Worm (Caenorhabditis elegans) whole organism, L1 larva: ENCODE measurements around the gene Y110A2AL.3.

ENCODE experiments used
- C34B4.2 ChIP-seq: sonication (generic microtip); optimal IDR thresholded peaks from 2 replicates; lab custom pipeline; 2017; ENCODE audit warnings: mild to moderate bottlenecking, missing genetic modification characterization, missing compliant biosample characterization
- aha-1 ChIP-seq: fragments of 150-350 bp; optimal IDR thresholded peaks from 2 replicates; lab custom pipeline; 2014; ENCODE audit warnings: missing biosample characterization, missing genetic modification characterization
- aly-2 ChIP-seq: fragments of 150-350 bp; optimal IDR thresholded peaks from 2 replicates; lab custom pipeline; 2014; ENCODE audit warnings: missing biosample characterization, missing genetic modification characterization
- ceh-8 ChIP-seq: fragments of 200-800 bp; sonication (Bioruptor generic); optimal IDR thresholded peaks from 2 replicates; lab custom pipeline; 2018; ENCODE audit warnings: mild to moderate bottlenecking, missing genetic modification characterization, moderate library complexity, missing compliant biosample characterization
- ceh-88 ChIP-seq: fragments of 200-800 bp; sonication (Bioruptor generic); IDR thresholded peaks from 2 replicates; pipeline ENCODE4 v1.3.6; 2022; ENCODE audit warnings: missing genetic modification characterization, missing compliant biosample characterization
- ces-1 ChIP-seq: fragments of 150-350 bp; optimal IDR thresholded peaks from 2 replicates; lab custom pipeline; 2014; ENCODE audit warnings: missing biosample characterization, missing genetic modification reagents, missing genetic modification characterization
- dpl-1 ChIP-seq, 3 experiments: fragments of 150-350 bp in 2 of 3; sonication (generic microtip) in 1 of 3; optimal IDR thresholded peaks; 2 replicates each; lab custom pipeline; 2014 to 2017; ENCODE audit warnings: missing biosample characterization in 3 of 3, missing genetic modification characterization in 3 of 3, missing genetic modification reagents in 3 of 3
- efl-1 ChIP-seq, 4 experiments: fragments of 150-350 bp; optimal IDR thresholded peaks in 3 of 4; peaks in 1 of 4; 1 replicate in 1 of 4; 2 replicates in 3 of 4; lab custom pipeline; 2014; ENCODE audit warnings: missing biosample characterization in 2 of 4, missing genetic modification characterization in 2 of 4, missing genetic modification reagents in 2 of 4
- elt-3 ChIP-seq, 6 experiments: fragments of 150-350 bp in 1 of 6; sonication (generic microtip); optimal IDR thresholded peaks; 2 replicates each; lab custom pipeline; 2017 to 2018; ENCODE audit warnings: missing biosample characterization in 6 of 6, missing genetic modification characterization in 6 of 6, inconsistent platforms in 1 of 6
- ets-5 ChIP-seq: fragments of 200-800 bp; sonication (Bioruptor generic); IDR thresholded peaks from 2 replicates; pipeline ENCODE4 v1.3.6; 2022; ENCODE audit warnings: missing genetic modification characterization, missing compliant biosample characterization
- fkh-8 ChIP-seq: sonication (generic microtip); optimal IDR thresholded peaks from 2 replicates; lab custom pipeline; 2016; ENCODE audit warnings: mild to moderate bottlenecking, missing genetic modification characterization, missing compliant biosample characterization
- isw-1 ChIP-seq: fragments of 200-800 bp; sonication (Bioruptor generic); IDR thresholded peaks from 2 replicates; pipeline ENCODE4 v1.3.6; 2022; ENCODE audit warnings: missing genetic modification characterization, missing compliant biosample characterization
- jun-1 ChIP-seq: fragments of 150-350 bp; optimal IDR thresholded peaks from 2 replicates; lab custom pipeline; 2014; ENCODE audit warnings: missing biosample characterization, missing genetic modification reagents, missing genetic modification characterization
- lin-13 ChIP-seq: fragments of 150-350 bp; optimal IDR thresholded peaks from 2 replicates; lab custom pipeline; 2014; ENCODE audit warnings: missing biosample characterization, missing genetic modification reagents, missing genetic modification characterization
- lin-39 ChIP-seq: fragments of 150-350 bp; optimal IDR thresholded peaks from 2 replicates; lab custom pipeline; 2014; ENCODE audit warnings: missing biosample characterization, missing genetic modification reagents, missing genetic modification characterization
- mep-1 ChIP-seq: fragments of 150-350 bp; optimal IDR thresholded peaks from 2 replicates; lab custom pipeline; 2014; ENCODE audit warnings: missing biosample characterization, missing genetic modification characterization
- nhr-12 ChIP-seq: sonication (generic microtip); optimal IDR thresholded peaks from 2 replicates; lab custom pipeline; 2017; ENCODE audit warnings: missing biosample characterization, missing genetic modification characterization
- nhr-19 ChIP-seq: fragments of 200-800 bp; sonication (Bioruptor generic); conservative IDR thresholded peaks from 2 replicates; pipeline ENCODE4 v1.3.6; 2022; ENCODE audit warnings: missing genetic modification characterization, missing compliant biosample characterization
- nhr-20 ChIP-seq: sonication (generic microtip); optimal IDR thresholded peaks from 2 replicates; lab custom pipeline; 2016; ENCODE audit warnings: mild to moderate bottlenecking, missing genetic modification characterization, missing compliant biosample characterization
- nhr-76 ChIP-seq: sonication (generic microtip); optimal IDR thresholded peaks from 2 replicates; lab custom pipeline; 2017; ENCODE audit warnings: missing biosample characterization, missing genetic modification characterization
- nhr-84 ChIP-seq: sonication (generic microtip); optimal IDR thresholded peaks from 2 replicates; lab custom pipeline; 2017; ENCODE audit warnings: missing biosample characterization, missing genetic modification characterization
- nhr-85 ChIP-seq: sonication (generic microtip); peaks from one replicate; lab custom pipeline; 2016; ENCODE audit warnings: missing genetic modification characterization, inconsistent platforms, missing compliant biosample characterization
- nhr-90 ChIP-seq: sonication (generic microtip); optimal IDR thresholded peaks from 2 replicates; lab custom pipeline; 2016; ENCODE audit warnings: mild to moderate bottlenecking, missing genetic modification characterization, missing compliant biosample characterization; ENCODE audit not compliant: poor library complexity
- pqm-1 ChIP-seq: sonication (generic microtip); optimal IDR thresholded peaks from 3 replicates; lab custom pipeline; 2017; ENCODE audit warnings: missing biosample characterization, missing genetic modification characterization
- swsn-7 ChIP-seq: sonication (generic microtip); optimal IDR thresholded peaks from 2 replicates; lab custom pipeline; 2016; ENCODE audit warnings: missing genetic modification characterization, missing compliant biosample characterization
- unc-130 ChIP-seq: fragments of 150-350 bp; optimal IDR thresholded peaks from 2 replicates; lab custom pipeline; 2017; ENCODE audit warnings: missing biosample characterization, missing genetic modification characterization, inconsistent platforms
- vab-15 ChIP-seq: sonication (generic microtip); optimal IDR thresholded peaks from 2 replicates; lab custom pipeline; 2017; ENCODE audit warnings: missing genotype, mild to moderate bottlenecking, missing genetic modification characterization, missing compliant biosample characterization
- zag-1 ChIP-seq: fragments of 150-350 bp; optimal IDR thresholded peaks from 2 replicates; lab custom pipeline; 2014; ENCODE audit warnings: missing biosample characterization, missing genetic modification characterization
- zip-4 ChIP-seq: fragments of 200-800 bp; sonication (Bioruptor generic); optimal IDR thresholded peaks from 2 replicates; lab custom pipeline; 2018; ENCODE audit warnings: mild to moderate bottlenecking, missing genetic modification characterization, moderate library complexity, missing compliant biosample characterization
- ztf-4 ChIP-seq: fragments of 150-350 bp; optimal IDR thresholded peaks from 2 replicates; lab custom pipeline; 2014; ENCODE audit warnings: missing biosample characterization, missing genetic modification characterization

Gene Y110A2AL.3

DNA sequence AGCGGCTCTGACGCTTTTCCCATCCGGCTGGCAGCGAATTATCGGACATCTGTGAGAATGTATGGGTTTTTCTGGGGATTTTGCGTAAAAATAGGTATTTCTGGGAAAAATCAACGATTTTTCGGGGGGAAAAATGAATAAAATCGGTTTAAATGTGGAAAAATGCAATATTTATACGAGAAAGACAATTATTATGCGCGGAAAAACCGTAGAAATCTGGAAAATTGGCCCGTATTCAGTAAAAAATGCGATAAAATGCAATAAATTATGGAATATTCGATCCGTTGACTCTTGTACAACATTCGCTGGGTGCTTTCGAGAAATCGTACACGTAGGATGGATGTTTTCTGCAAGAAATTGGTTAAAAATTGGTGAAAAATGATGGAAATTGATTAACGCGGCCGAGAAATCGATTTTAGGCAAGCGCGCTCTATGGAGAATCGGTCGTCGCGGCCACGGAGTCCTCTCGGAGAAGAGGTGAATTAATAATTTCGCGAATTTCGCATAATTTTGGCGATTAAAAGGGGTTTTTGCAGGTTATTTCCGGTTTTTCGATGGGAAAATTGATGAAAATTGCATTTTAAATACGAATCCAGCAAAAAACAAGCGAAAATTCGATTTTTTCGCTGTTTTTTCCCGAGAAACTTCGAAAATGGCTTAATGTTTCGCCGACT is 22.2 kb downstream of the Y110A2AL.3 start, which contains the start of gene pinn-1 (continued):
- TF ChIP-seq nhr-19 (GFP tag; lab: Robert Waterston, UW) (peak; percentile 92), nhr-90 (tag; lab: Kevin White, UChicago) (peak; percentile 98), zip-4 (GFP tag; lab: Kevin White, UChicago) (peak; percentile 85), elt-3 (tag; optimal IDR thresholded peaks at IDR 0.05; lab: Kevin White, UChicago) (peak in 2 of 6 experiments; percentile 74 to 76), aha-1 (tag; lab: Kevin White, UChicago) (no peak)

DNA sequence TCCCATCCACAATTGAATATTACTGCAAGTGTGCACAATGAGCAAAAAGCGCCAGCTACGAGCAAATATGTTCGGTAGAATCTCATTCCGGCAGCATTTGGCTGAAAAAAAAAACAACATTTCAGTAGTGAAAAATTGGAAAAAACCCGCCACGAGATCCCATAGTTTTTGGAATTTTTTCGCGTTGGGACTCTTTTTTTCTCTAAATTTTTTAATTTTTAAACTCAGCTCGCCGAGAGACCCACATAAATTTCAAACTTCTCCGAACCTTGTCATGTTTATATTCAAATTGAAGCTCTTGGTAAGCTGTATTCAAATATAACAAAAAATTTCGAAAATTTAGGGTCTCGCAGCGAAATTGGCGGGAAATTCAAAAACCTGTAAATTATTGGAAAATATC is 27.4 kb downstream of the Y110A2AL.3 start, which contains the start of gene sqv-2:
Gene sqv-2, minus strand, starts transcription at position 101 of the 400 bp plus-strand sequence.
- TF ChIP-seq efl-1 (optimal IDR thresholded peaks at IDR 0.05; lab: Kevin White, UChicago) (no peak), efl-1 (GFP tag; optimal IDR thresholded peaks at IDR 0.05 in 1 of 2; lab: Kevin White, UChicago) (peak in 1 of 2 experiments; percentile 57), nhr-85 (tag; lab: Kevin White, UChicago) (no peak)

DNA sequence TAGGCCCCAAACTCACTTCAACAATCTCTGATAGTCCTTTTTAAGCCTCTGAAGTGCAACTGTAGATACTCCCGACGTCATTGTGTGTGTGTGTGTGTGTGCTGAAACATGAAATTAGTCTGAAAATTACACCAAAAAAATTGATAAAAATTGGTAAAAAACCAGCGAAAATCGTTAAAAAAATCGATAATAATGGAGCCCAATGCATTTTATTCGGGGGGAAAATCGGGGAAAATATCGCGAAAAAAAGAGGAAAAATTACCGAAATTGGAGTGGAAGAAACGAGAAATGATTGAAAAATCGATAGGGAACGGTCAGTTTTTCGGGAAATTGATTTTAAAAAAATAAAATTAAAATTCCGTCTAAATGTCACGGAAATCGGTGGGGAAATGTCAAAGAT is 33.4 kb downstream of the Y110A2AL.3 start, which contains the start of gene ubc-26:
Gene ubc-26, minus strand, starts transcription at position 101 of the 400 bp plus-strand sequence.
- TF ChIP-seq dpl-1 (GFP tag; optimal IDR thresholded peaks at IDR 0.05; lab: Kevin White, UChicago) (no peak), unc-130 (tag; lab: Kevin White, UChicago) (no peak)

DNA sequence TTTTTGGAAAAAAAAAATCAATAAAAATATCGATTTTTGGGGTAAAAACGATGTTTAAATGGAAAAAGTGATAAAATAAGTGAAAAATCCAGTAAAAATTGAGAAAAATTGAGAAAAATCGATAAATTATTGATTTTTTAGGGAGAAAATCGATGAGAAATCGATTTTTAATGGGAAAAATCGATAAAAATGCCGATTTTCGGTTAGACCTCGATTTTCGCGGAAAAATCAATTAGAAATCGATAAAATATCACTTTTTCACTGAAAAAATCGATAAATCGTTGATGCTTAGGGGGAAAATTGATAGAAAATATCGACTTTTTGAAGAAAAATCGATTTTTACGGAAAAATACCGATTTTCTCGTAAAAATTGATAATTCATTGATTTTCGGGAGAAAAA is 34.3 kb downstream of the Y110A2AL.3 start:
- TF ChIP-seq lin-39 (no peak), nhr-20 (tag; lab: Kevin White, UChicago) (no peak), ztf-4 (tag; lab: Kevin White, UChicago) (no peak), aly-2 (no peak), lin-13 (GFP tag; lab: Kevin White, UChicago) (no peak), nhr-12 (tag; lab: Kevin White, UChicago) (no peak), C34B4.2 (tag; lab: Kevin White, UChicago) (no peak), vab-15 (tag; lab: Kevin White, UChicago) (no peak), isw-1 (GFP tag; lab: Robert Waterston, UW) (no peak)
- TF ChIP-seq, all 84 proteins: peak for 0

DNA sequence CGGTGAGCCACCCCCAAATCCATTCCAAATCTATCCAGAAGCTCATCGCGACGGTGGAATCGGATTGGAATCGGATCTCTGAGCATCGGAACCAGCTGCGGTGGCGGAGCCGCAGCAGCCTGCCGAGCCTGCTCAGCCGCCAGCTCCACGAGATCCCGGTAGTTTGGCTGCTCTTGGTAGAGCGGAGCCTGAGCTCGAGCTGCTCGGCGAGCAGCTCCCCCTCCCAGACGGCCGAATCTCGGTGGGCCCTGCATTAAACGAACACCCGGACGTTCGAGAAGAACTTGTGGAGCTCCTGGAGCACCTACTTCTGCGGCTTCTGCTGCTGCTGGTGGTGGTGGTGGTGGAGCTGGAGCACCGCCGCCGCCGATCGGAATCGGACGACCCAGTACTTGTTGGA is 36.9 kb downstream of the Y110A2AL.3 start:
- TF ChIP-seq dpl-1 (GFP tag; optimal IDR thresholded peaks at IDR 0.05; lab: Kevin White, UChicago): no peak
- TF ChIP-seq pqm-1 (tag; lab: Kevin White, UChicago): no peak
- TF ChIP-seq ceh-8 (GFP tag; lab: Kevin White, UChicago): peak; percentile 81

DNA sequence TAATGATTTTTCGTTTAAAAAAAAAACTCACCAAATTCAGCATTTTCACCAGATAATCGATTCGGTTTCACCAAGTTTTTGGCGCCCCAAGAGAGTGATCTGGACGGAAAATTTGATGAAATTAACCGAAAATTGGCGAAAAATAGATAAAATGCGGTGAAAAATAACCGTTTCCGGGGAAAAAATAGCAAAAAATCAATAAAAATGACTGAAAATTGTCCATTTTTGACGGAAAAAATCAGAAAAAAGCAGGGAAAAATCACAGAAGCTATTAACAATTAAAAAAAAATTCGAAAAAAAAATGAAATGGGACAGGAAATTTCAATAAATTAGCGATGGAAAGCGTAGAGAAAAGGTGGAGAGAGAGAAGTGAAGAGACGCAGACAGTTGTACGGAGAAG is 46.6 kb downstream of the Y110A2AL.3 start, which contains the start of gene ubc-15:
Gene ubc-15, minus strand, starts transcription at position 101 of the 400 bp plus-strand sequence.
- TF ChIP-seq zag-1 (tag; lab: Kevin White, UChicago) (no peak), nhr-76 (no peak), ces-1 (GFP tag; lab: Kevin White, UChicago) (no peak), nhr-20 (tag; lab: Kevin White, UChicago) (no peak), ceh-88 (GFP tag; lab: Robert Waterston, UW) (no peak), isw-1 (GFP tag; lab: Robert Waterston, UW) (no peak), ets-5 (GFP tag; lab: Robert Waterston, UW) (no peak), nhr-84 (tag; lab: Kevin White, UChicago) (no peak), jun-1 (tag; lab: Kevin White, UChicago) (no peak), vab-15 (tag; lab: Kevin White, UChicago) (no peak), ceh-8 (GFP tag; lab: Kevin White, UChicago) (no peak), fkh-8 (tag; lab: Kevin White, UChicago) (no peak), mep-1 (no peak), swsn-7 (tag; lab: Kevin White, UChicago) (no peak), nhr-12 (tag; lab: Kevin White, UChicago) (no peak)
